Worm (Caenorhabditis elegans) whole organism, L1 larva: Measurements from ENCODE around the gene Y51A2D.13.

Experiments
- C04F5.9 ChIP-seq: sonication (generic microtip); optimal IDR thresholded peaks from 2 replicates; lab custom pipeline; 2016; ENCODE audit warnings: missing genetic modification characterization, missing compliant biosample characterization
- C16A3.4 ChIP-seq: fragments of 150-350 bp; optimal IDR thresholded peaks from 2 replicates; lab custom pipeline; 2014; ENCODE audit warnings: missing biosample characterization, missing genetic modification characterization
- F16B12.6 ChIP-seq: fragments of 150-350 bp; optimal IDR thresholded peaks from 2 replicates; lab custom pipeline; 2014; ENCODE audit warnings: missing biosample characterization, missing genetic modification characterization
- aha-1 ChIP-seq: fragments of 150-350 bp; optimal IDR thresholded peaks from 2 replicates; lab custom pipeline; 2014; ENCODE audit warnings: missing biosample characterization, missing genetic modification characterization
- aly-2 ChIP-seq: fragments of 150-350 bp; optimal IDR thresholded peaks from 2 replicates; lab custom pipeline; 2014; ENCODE audit warnings: missing biosample characterization, missing genetic modification characterization
- blmp-1 ChIP-seq: fragments of 150-350 bp; optimal IDR thresholded peaks from 2 replicates; lab custom pipeline; 2014; ENCODE audit warnings: missing biosample characterization, missing genetic modification characterization
- ceh-63 ChIP-seq: fragments of 200-800 bp; sonication (Bioruptor generic); optimal IDR thresholded peaks from 2 replicates; lab custom pipeline; 2018; ENCODE audit warnings: mild to moderate bottlenecking, missing genetic modification characterization, missing compliant biosample characterization
- ceh-8 ChIP-seq: fragments of 200-800 bp; sonication (Bioruptor generic); optimal IDR thresholded peaks from 2 replicates; lab custom pipeline; 2018; ENCODE audit warnings: mild to moderate bottlenecking, missing genetic modification characterization, moderate library complexity, missing compliant biosample characterization
- ceh-82 ChIP-seq, 3 experiments: fragments of 150-350 bp in 1 of 3; sonication (generic microtip) in 2 of 3; optimal IDR thresholded peaks; 2 replicates each; lab custom pipeline; 2014 to 2017; ENCODE audit warnings: missing biosample characterization in 3 of 3, missing genetic modification characterization in 3 of 3
- efl-1 ChIP-seq, 4 experiments: fragments of 150-350 bp; optimal IDR thresholded peaks in 3 of 4; peaks in 1 of 4; 1 replicate in 1 of 4; 2 replicates in 3 of 4; lab custom pipeline; 2014; ENCODE audit warnings: missing biosample characterization in 2 of 4, missing genetic modification characterization in 2 of 4, missing genetic modification reagents in 2 of 4
- efl-3 ChIP-seq: fragments of 200-800 bp; sonication (Bioruptor generic); optimal IDR thresholded peaks from 2 replicates; lab custom pipeline; 2018; ENCODE audit warnings: mild to moderate bottlenecking, missing genetic modification characterization, missing compliant biosample characterization
- elt-2 ChIP-seq: sonication (generic microtip); optimal IDR thresholded peaks from 2 replicates; lab custom pipeline; 2016; ENCODE audit warnings: missing genetic modification characterization, mild to moderate bottlenecking, inconsistent platforms, missing compliant biosample characterization, missing genetic modification reagents
- elt-3 ChIP-seq, 6 experiments: fragments of 150-350 bp in 1 of 6; sonication (generic microtip); optimal IDR thresholded peaks; 2 replicates each; lab custom pipeline; 2017 to 2018; ENCODE audit warnings: missing biosample characterization in 6 of 6, missing genetic modification characterization in 6 of 6, inconsistent platforms in 1 of 6
- fkh-10 ChIP-seq: sonication (generic microtip); optimal IDR thresholded peaks from 2 replicates; lab custom pipeline; 2017; ENCODE audit warnings: missing biosample characterization, missing genetic modification reagents, missing genetic modification characterization
- fkh-4 ChIP-seq: sonication (generic microtip); optimal IDR thresholded peaks from 2 replicates; lab custom pipeline; 2016; ENCODE audit warnings: missing compliant biosample characterization, missing genetic modification characterization, borderline replicate concordance
- grh-1 ChIP-seq: fragments of 200-800 bp; sonication (Bioruptor generic); IDR thresholded peaks from 2 replicates; pipeline ENCODE4 v1.3.6; 2022; ENCODE audit warnings: missing genetic modification reagents, missing genetic modification characterization, missing compliant biosample characterization
- hpl-2 ChIP-seq: fragments of 150-350 bp; optimal IDR thresholded peaks from 2 replicates; lab custom pipeline; 2014; ENCODE audit warnings: missing biosample characterization, missing genetic modification reagents, missing genetic modification characterization
- irx-1 ChIP-seq: sonication (generic microtip); optimal IDR thresholded peaks from 2 replicates; lab custom pipeline; 2016; ENCODE audit warnings: missing genetic modification characterization, missing compliant biosample characterization
- isw-1 ChIP-seq: fragments of 200-800 bp; sonication (Bioruptor generic); IDR thresholded peaks from 2 replicates; pipeline ENCODE4 v1.3.6; 2022; ENCODE audit warnings: missing genetic modification characterization, missing compliant biosample characterization
- lin-13 ChIP-seq: fragments of 150-350 bp; optimal IDR thresholded peaks from 2 replicates; lab custom pipeline; 2014; ENCODE audit warnings: missing biosample characterization, missing genetic modification reagents, missing genetic modification characterization
- lin-14 ChIP-seq: fragments of 200-800 bp; sonication (Bioruptor generic); optimal IDR thresholded peaks from 2 replicates; lab custom pipeline; 2018; ENCODE audit warnings: mild to moderate bottlenecking, missing genetic modification characterization, moderate library complexity, missing compliant biosample characterization
- lin-35 ChIP-seq, 2 experiments: fragments of 150-350 bp; optimal IDR thresholded peaks; 2 replicates each; lab custom pipeline; 2014; ENCODE audit warnings: missing biosample characterization in 2 of 2, missing genetic modification characterization in 2 of 2, missing genetic modification reagents in 2 of 2
- lin-39 ChIP-seq: fragments of 150-350 bp; optimal IDR thresholded peaks from 2 replicates; lab custom pipeline; 2014; ENCODE audit warnings: missing biosample characterization, missing genetic modification reagents, missing genetic modification characterization
- lsy-2 ChIP-seq, 2 experiments: fragments of 150-350 bp; optimal IDR thresholded peaks; 2 replicates each; lab custom pipeline; 2014; ENCODE audit warnings: missing biosample characterization in 2 of 2, missing genetic modification characterization in 2 of 2
- mdl-1 ChIP-seq, 2 experiments: fragments of 150-350 bp; optimal IDR thresholded peaks; 2 replicates each; lab custom pipeline; 2014 to 2017; ENCODE audit warnings: missing biosample characterization in 2 of 2, missing genetic modification characterization in 2 of 2, inconsistent platforms in 1 of 2
- mef-2 ChIP-seq: fragments of 150-350 bp; optimal IDR thresholded peaks from 2 replicates; lab custom pipeline; 2014; ENCODE audit warnings: missing biosample characterization, missing genetic modification characterization
- nhr-11 ChIP-seq: fragments of 150-350 bp; optimal IDR thresholded peaks from 2 replicates; lab custom pipeline; 2014; ENCODE audit warnings: missing biosample characterization, missing genetic modification characterization
- nhr-19 ChIP-seq: fragments of 200-800 bp; sonication (Bioruptor generic); conservative IDR thresholded peaks from 2 replicates; pipeline ENCODE4 v1.3.6; 2022; ENCODE audit warnings: missing genetic modification characterization, missing compliant biosample characterization
- nhr-28 ChIP-seq: fragments of 150-350 bp; optimal IDR thresholded peaks from 2 replicates; lab custom pipeline; 2014; ENCODE audit warnings: missing biosample characterization, missing genetic modification characterization
- nhr-76 ChIP-seq: sonication (generic microtip); optimal IDR thresholded peaks from 2 replicates; lab custom pipeline; 2017; ENCODE audit warnings: missing biosample characterization, missing genetic modification characterization
- nhr-84 ChIP-seq: sonication (generic microtip); optimal IDR thresholded peaks from 2 replicates; lab custom pipeline; 2017; ENCODE audit warnings: missing biosample characterization, missing genetic modification characterization
- nhr-85 ChIP-seq: sonication (generic microtip); peaks from one replicate; lab custom pipeline; 2016; ENCODE audit warnings: missing genetic modification characterization, inconsistent platforms, missing compliant biosample characterization
- pag-3 ChIP-seq: sonication (generic microtip); optimal IDR thresholded peaks from 2 replicates; lab custom pipeline; 2017; ENCODE audit warnings: missing genetic modification characterization, mild to moderate bottlenecking, missing compliant biosample characterization, antibody characterized with exemption, borderline replicate concordance; ENCODE audit not compliant: insufficient read depth
- pax-3 ChIP-seq: fragments of 200-800 bp; sonication (Bioruptor generic); optimal IDR thresholded peaks from 2 replicates; lab custom pipeline; 2018; ENCODE audit warnings: mild to moderate bottlenecking, missing genetic modification characterization, moderate library complexity, missing compliant biosample characterization
- rnt-1 ChIP-seq: sonication (generic microtip); optimal IDR thresholded peaks from 2 replicates; lab custom pipeline; 2016; ENCODE audit warnings: mild to moderate bottlenecking, missing genetic modification characterization, moderate library complexity, missing compliant biosample characterization
- skn-1 ChIP-seq: fragments of 150-350 bp; optimal IDR thresholded peaks from 2 replicates; lab custom pipeline; 2014; ENCODE audit warnings: missing biosample characterization, missing genetic modification characterization
- snpc-4 ChIP-seq: fragments of 150-350 bp; optimal IDR thresholded peaks from 2 replicates; lab custom pipeline; 2014; ENCODE audit warnings: missing biosample characterization, missing genetic modification characterization
- snu-23 ChIP-seq: sonication (generic microtip); optimal IDR thresholded peaks from 2 replicates; lab custom pipeline; 2016; ENCODE audit warnings: missing genetic modification characterization, missing compliant biosample characterization
- sox-4 ChIP-seq: sonication (generic microtip); optimal IDR thresholded peaks from 2 replicates; lab custom pipeline; 2016; ENCODE audit warnings: missing genetic modification characterization, missing compliant biosample characterization
- sup-37 ChIP-seq: fragments of 200-800 bp; sonication (Bioruptor generic); optimal IDR thresholded peaks from 2 replicates; lab custom pipeline; 2018; ENCODE audit warnings: mild to moderate bottlenecking, missing genetic modification characterization, missing compliant biosample characterization
- tbx-2 ChIP-seq: sonication (generic microtip); optimal IDR thresholded peaks from 2 replicates; lab custom pipeline; 2016; ENCODE audit warnings: missing genetic modification characterization, missing compliant biosample characterization
- unc-130 ChIP-seq: fragments of 150-350 bp; optimal IDR thresholded peaks from 2 replicates; lab custom pipeline; 2017; ENCODE audit warnings: missing biosample characterization, missing genetic modification characterization, inconsistent platforms
- unc-30 ChIP-seq: sonication (generic microtip); optimal IDR thresholded peaks from 2 replicates; lab custom pipeline; 2017; ENCODE audit warnings: missing biosample characterization, missing genetic modification characterization
- unc-98 ChIP-seq: fragments of 200-800 bp; sonication (Bioruptor generic); IDR thresholded peaks from 2 replicates; pipeline ENCODE4 v1.3.6; 2022; ENCODE audit warnings: missing genetic modification characterization, missing compliant biosample characterization
- xbp-1 ChIP-seq: sonication (generic microtip); optimal IDR thresholded peaks from 2 replicates; lab custom pipeline; 2016; ENCODE audit warnings: missing genetic modification characterization, missing compliant biosample characterization
- zag-1 ChIP-seq: fragments of 150-350 bp; optimal IDR thresholded peaks from 2 replicates; lab custom pipeline; 2014; ENCODE audit warnings: missing biosample characterization, missing genetic modification characterization
- zip-4 ChIP-seq: fragments of 200-800 bp; sonication (Bioruptor generic); optimal IDR thresholded peaks from 2 replicates; lab custom pipeline; 2018; ENCODE audit warnings: mild to moderate bottlenecking, missing genetic modification characterization, moderate library complexity, missing compliant biosample characterization
- ztf-4 ChIP-seq: fragments of 150-350 bp; optimal IDR thresholded peaks from 2 replicates; lab custom pipeline; 2014; ENCODE audit warnings: missing biosample characterization, missing genetic modification characterization

Y51A2D.13 gene

ce11 chrV:18579684-18580083 is at the start of gene Y51A2D.13:
Y51A2D.13 (minus strand) TSS chrV:18579784.
- TF ChIP-seq rnt-1 (tag; lab: Kevin White, UChicago) (no peak), unc-98 (GFP tag; lab: Robert Waterston, UW) (no peak), C16A3.4 (no peak), isw-1 (no peak), lsy-2 (tag; optimal IDR thresholded peaks at IDR 0.05; lab: Kevin White, UChicago) (no peak), ceh-63 (GFP tag; lab: Kevin White, UChicago) (no peak)
- TF ChIP-seq, all 84 proteins: peak for 0

- TF ChIP-seq tbx-2 (tag; lab: Kevin White, UChicago) = no peak
- no peak for TF ChIP-seq ztf-4 (tag; lab: Kevin White, UChicago)
- no peak for TF ChIP-seq nhr-11
- TF ChIP-seq nhr-76 = no peak
- TF ChIP-seq skn-1 (tag; lab: Kevin White, UChicago) = no peak
Observed at ce11 chrV:18628907-18629306, 49.3 kb upstream of the Y51A2D.13 start.

- TF ChIP-seq snpc-4 (tag; lab: Kevin White, UChicago) (no peak), unc-30 (tag; lab: Kevin White, UChicago) (no peak), lin-39 (tag; lab: Kevin White, UChicago) (no peak), grh-1 (GFP tag; lab: Robert Waterston, UW) (no peak), lin-35 (GFP tag; optimal IDR thresholded peaks at IDR 0.05; lab: Kevin White, UChicago) (no peak), efl-3 (GFP tag; lab: Kevin White, UChicago) (no peak), mef-2 (tag; lab: Kevin White, UChicago) (no peak), irx-1 (tag; lab: Kevin White, UChicago) (no peak), aha-1 (tag; lab: Kevin White, UChicago) (no peak), pag-3 (peak; percentile 84), snu-23 (GFP tag; lab: Kevin White, UChicago) (no peak), sox-4 (tag; lab: Kevin White, UChicago) (no peak), mdl-1 (tag; optimal IDR thresholded peaks at IDR 0.05; lab: Kevin White, UChicago) (no peak), zip-4 (no peak), fkh-4 (no peak), elt-2 (no peak), nhr-28 (tag; lab: Kevin White, UChicago) (no peak), C16A3.4 (no peak), blmp-1 (tag; lab: Kevin White, UChicago) (no peak), pax-3 (tag; lab: Kevin White, UChicago) (no peak), unc-130 (tag; lab: Kevin White, UChicago) (peak; percentile 8), ceh-82 (tag; optimal IDR thresholded peaks at IDR 0.05; lab: Kevin White, UChicago) (no peak), zag-1 (tag; lab: Kevin White, UChicago) (no peak), lsy-2 (tag; optimal IDR thresholded peaks at IDR 0.05; lab: Kevin White, UChicago) (peak in 1 of 2 experiments; percentile 13), xbp-1 (tag; lab: Kevin White, UChicago) (no peak), C04F5.9 (tag; lab: Kevin White, UChicago) (no peak), ceh-8 (GFP tag; lab: Kevin White, UChicago) (no peak), aly-2 (tag; lab: Kevin White, UChicago) (no peak), nhr-19 (GFP tag; lab: Robert Waterston, UW) (no peak; the same call in 1 of the 2 replicates), rnt-1 (tag; lab: Kevin White, UChicago) (peak; percentile 43), sup-37 (GFP tag; lab: Kevin White, UChicago) (no peak), efl-1 (optimal IDR thresholded peaks at IDR 0.05; lab: Kevin White, UChicago) (no peak), efl-1 (GFP tag; optimal IDR thresholded peaks at IDR 0.05 in 1 of 2; lab: Kevin White, UChicago) (peak in 1 of 2 experiments; percentile 69), nhr-84 (no peak), hpl-2 (GFP tag; lab: Kevin White, UChicago) (no peak), skn-1 (tag; lab: Kevin White, UChicago) (no peak), nhr-85 (tag; lab: Kevin White, UChicago) (no peak), elt-3 (tag; optimal IDR thresholded peaks at IDR 0.05; lab: Kevin White, UChicago) (no peak), lin-14 (GFP tag; lab: Kevin White, UChicago) (peak; percentile 47), tbx-2 (tag; lab: Kevin White, UChicago) (no peak), lin-13 (GFP tag; lab: Kevin White, UChicago) (no peak), fkh-10 (GFP tag; lab: Kevin White, UChicago) (no peak), F16B12.6 (no peak)
Observed at ce11 chrV:18627445-18627844, 47.9 kb upstream of the Y51A2D.13 start.
